Worm (Caenorhabditis elegans): ENCODE results near the gene lbp-1.

ce11 chrX:3216698-3217097 is 42.2 kb upstream of the lbp-1 start:
- TF ChIP-seq ceh-82 (tag; optimal IDR thresholded peaks at IDR 0.05): no peak
- TF ChIP-seq nhr-237 (tag; optimal IDR thresholded peaks at IDR 0.05): no peak
- TF ChIP-seq ztf-11 (tag; optimal IDR thresholded peaks at IDR 0.05): no peak
- TF ChIP-seq unc-62 (GFP tag; optimal IDR thresholded peaks at IDR 0.05): no peak
- no peak for TF ChIP-seq C34B4.2 (tag; optimal IDR thresholded peaks at IDR 0.05)
- no peak for TF ChIP-seq snu-23 (GFP tag; optimal IDR thresholded peaks at IDR 0.05)
- no peak for TF ChIP-seq isw-1 (GFP tag; IDR thresholded peaks at IDR 0.05)
- TF ChIP-seq pqm-1 (tag; optimal IDR thresholded peaks at IDR 0.05): no peak
- TF ChIP-seq lin-13 (GFP tag; optimal IDR thresholded peaks at IDR 0.05): no peak
- no peak for TF ChIP-seq ceh-90 (tag; optimal IDR thresholded peaks at IDR 0.05)
- no peak for TF ChIP-seq nhr-11 (tag; optimal IDR thresholded peaks at IDR 0.05)
- no peak for TF ChIP-seq tbx-2 (tag; optimal IDR thresholded peaks at IDR 0.05)

All from whole organism, L1 larva.